Worm (Caenorhabditis elegans): ENCODE data around the gene thn-2.

Gene thn-2

ce11 chrIV:12340885-12341284, 42.1 kb upstream of the thn-2 start:
- TF ChIP-seq lin-32 (GFP tag; optimal IDR thresholded peaks at IDR 0.05) (no peak), unc-39 (tag; optimal IDR thresholded peaks at IDR 0.05) (no peak), snpc-4 (tag; optimal IDR thresholded peaks at IDR 0.05) (no peak), mep-1 (tag; optimal IDR thresholded peaks at IDR 0.05) (no peak), ham-2 (GFP tag; optimal IDR thresholded peaks at IDR 0.05) (no peak), drap-1 (GFP tag; optimal IDR thresholded peaks at IDR 0.05) (no peak), elt-3 (tag; optimal IDR thresholded peaks at IDR 0.05) (no peak), zip-8 (tag; optimal IDR thresholded peaks at IDR 0.05) (no peak), mab-5 (tag; optimal IDR thresholded peaks at IDR 0.05) (no peak), lsy-2 (tag; optimal IDR thresholded peaks at IDR 0.05) (no peak), nhr-76 (tag; optimal IDR thresholded peaks at IDR 0.05) (no peak), flh-1 (GFP tag; optimal IDR thresholded peaks at IDR 0.05) (no peak), mls-2 (tag; optimal IDR thresholded peaks at IDR 0.05) (no peak), nhr-2 (tag; optimal IDR thresholded peaks at IDR 0.05) (no peak), M03D4.4 (tag; optimal IDR thresholded peaks at IDR 0.05) (no peak), sem-2 (GFP tag; optimal IDR thresholded peaks at IDR 0.05) (no peak), bed-3 (GFP tag; optimal IDR thresholded peaks at IDR 0.05) (no peak), nhr-237 (tag; optimal IDR thresholded peaks at IDR 0.05) (no peak), blmp-1 (tag; optimal IDR thresholded peaks at IDR 0.05) (no peak), nhr-28 (tag; optimal IDR thresholded peaks at IDR 0.05) (no peak)

- TF ChIP-seq unc-39 (tag; optimal IDR thresholded peaks at IDR 0.05) (no peak), ham-2 (GFP tag; optimal IDR thresholded peaks at IDR 0.05) (no peak), nhr-2 (tag; optimal IDR thresholded peaks at IDR 0.05) (no peak), unc-120 (tag; optimal IDR thresholded peaks at IDR 0.05; ENCODE audit: poor library complexity, severe bottlenecking) (no peak), ceh-39 (tag; optimal IDR thresholded peaks at IDR 0.05) (no peak), mep-1 (tag; optimal IDR thresholded peaks at IDR 0.05) (no peak), hlh-1 (tag; optimal IDR thresholded peaks at IDR 0.05) (no peak), mls-2 (tag; optimal IDR thresholded peaks at IDR 0.05) (no peak), mab-5 (tag; optimal IDR thresholded peaks at IDR 0.05) (no peak), cnd-1 (tag; optimal IDR thresholded peaks at IDR 0.05) (no peak), ces-1 (GFP tag; optimal IDR thresholded peaks at IDR 0.05) (no peak), flh-1 (GFP tag; optimal IDR thresholded peaks at IDR 0.05) (no peak), ceh-83 (GFP tag; optimal IDR thresholded peaks at IDR 0.05) (no peak)
These were observed 33.3 kb upstream of the thn-2 start, which contains the start of gene best-22 for ce11 chrIV:12349639-12350038. TSS of gene best-22 (plus strand) at chrIV:12349939.

- no peak for TF ChIP-seq sem-2 (GFP tag; optimal IDR thresholded peaks at IDR 0.05)
- TF ChIP-seq ham-2 (GFP tag; optimal IDR thresholded peaks at IDR 0.05) = no peak
- no peak for TF ChIP-seq sptf-1 (tag; optimal IDR thresholded peaks at IDR 0.05)
- peak; percentile 23 for TF ChIP-seq ces-1 (GFP tag; optimal IDR thresholded peaks at IDR 0.05)
- TF ChIP-seq tbx-8 (GFP tag; optimal IDR thresholded peaks at IDR 0.05) = no peak
- TF ChIP-seq cnd-1 (tag; optimal IDR thresholded peaks at IDR 0.05) = no peak
These were observed 32.7 kb upstream of the thn-2 start for ce11 chrIV:12350235-12350634.

ce11 chrIV:12359979-12360378, 23.0 kb upstream of the thn-2 start:
- TF ChIP-seq flh-1 (GFP tag; optimal IDR thresholded peaks at IDR 0.05) = no peak
- TF ChIP-seq unc-120 (tag; optimal IDR thresholded peaks at IDR 0.05; ENCODE audit: poor library complexity, severe bottlenecking) = no peak
- TF ChIP-seq cnd-1 (tag; optimal IDR thresholded peaks at IDR 0.05) = no peak
- TF ChIP-seq ceh-39 (tag; optimal IDR thresholded peaks at IDR 0.05) = no peak
- no peak for TF ChIP-seq sptf-1 (tag; optimal IDR thresholded peaks at IDR 0.05)
- no peak for TF ChIP-seq ceh-43 (GFP tag; optimal IDR thresholded peaks at IDR 0.05)
- TF ChIP-seq nhr-237 (tag; optimal IDR thresholded peaks at IDR 0.05) = no peak
- TF ChIP-seq snpc-4 (tag; optimal IDR thresholded peaks at IDR 0.05) = no peak
- TF ChIP-seq pha-4 (tag; optimal IDR thresholded peaks at IDR 0.05) = no peak
- no peak for TF ChIP-seq ceh-83 (GFP tag; optimal IDR thresholded peaks at IDR 0.05)

- TF ChIP-seq lin-13 (tag; optimal IDR thresholded peaks at IDR 0.05) (no peak), ceh-43 (GFP tag; optimal IDR thresholded peaks at IDR 0.05) (no peak), lsy-2 (tag; optimal IDR thresholded peaks at IDR 0.05) (no peak), ces-1 (GFP tag; optimal IDR thresholded peaks at IDR 0.05) (no peak), nhr-76 (tag; optimal IDR thresholded peaks at IDR 0.05) (no peak), elt-3 (tag; optimal IDR thresholded peaks at IDR 0.05) (no peak), blmp-1 (tag; optimal IDR thresholded peaks at IDR 0.05) (no peak), mab-5 (tag; optimal IDR thresholded peaks at IDR 0.05) (no peak), flh-1 (GFP tag; optimal IDR thresholded peaks at IDR 0.05) (no peak), M03D4.4 (tag; optimal IDR thresholded peaks at IDR 0.05) (no peak), tbx-8 (GFP tag; optimal IDR thresholded peaks at IDR 0.05) (no peak), nhr-2 (tag; optimal IDR thresholded peaks at IDR 0.05) (no peak), nhr-237 (tag; optimal IDR thresholded peaks at IDR 0.05) (no peak), sem-2 (GFP tag; optimal IDR thresholded peaks at IDR 0.05) (no peak), ham-2 (GFP tag; optimal IDR thresholded peaks at IDR 0.05) (no peak), mep-1 (tag; optimal IDR thresholded peaks at IDR 0.05) (no peak), pha-4 (tag; optimal IDR thresholded peaks at IDR 0.05) (no peak), zip-8 (tag; optimal IDR thresholded peaks at IDR 0.05) (no peak), ceh-83 (GFP tag; optimal IDR thresholded peaks at IDR 0.05) (no peak), sptf-1 (tag; optimal IDR thresholded peaks at IDR 0.05) (no peak)
These were observed 22.2 kb upstream of the thn-2 start, which contains the start of gene sec-24.2 for ce11 chrIV:12360742-12361195. TSS of gene sec-24.2 (minus strand) at chrIV:12360792.

Data from whole organism, mixed stage, embryonic.